Fruit fly (Drosophila melanogaster) whole organism, embryonic: Measurements from ENCODE around the gene GstT4.

Experiments
- ATbp ChIP-seq: fragments of 200-800 bp; sonication (Bioruptor generic); optimal IDR thresholded peaks from 2 replicates; lab custom pipeline; 2017; ENCODE audit warnings: missing biosample characterization, mild to moderate bottlenecking, missing genetic modification characterization, missing genetic modification reagents
- CG15073 ChIP-seq: fragments of 200-800 bp; sonication (Bioruptor generic); optimal IDR thresholded peaks from 2 replicates; lab custom pipeline; 2016; ENCODE audit warnings: missing biosample characterization, missing genetic modification characterization
- CG1832 ChIP-seq: fragments of 200-800 bp; sonication (Bioruptor generic); optimal IDR thresholded peaks from 2 replicates; lab custom pipeline; 2017; ENCODE audit warnings: missing biosample characterization, mild to moderate bottlenecking, missing genetic modification characterization, inconsistent platforms
- CG2875 ChIP-seq: fragments of 200-800 bp; sonication (Bioruptor generic); optimal IDR thresholded peaks from 2 replicates; lab custom pipeline; 2017; ENCODE audit warnings: missing biosample characterization, mild to moderate bottlenecking, missing genetic modification characterization, missing genetic modification reagents
- CG2889 ChIP-seq: fragments of 200-800 bp; sonication (Bioruptor generic); IDR thresholded peaks from 3 replicates; pipeline ENCODE4 v1.3.6; 2022; ENCODE audit warnings: missing biosample characterization, missing genetic modification characterization
- CG3065 ChIP-seq: fragments of 200-800 bp; sonication (Bioruptor generic); optimal IDR thresholded peaks from 2 replicates; lab custom pipeline; 2016; ENCODE audit warnings: missing biosample characterization, missing genetic modification characterization
- CG31224 ChIP-seq: fragments of 200-800 bp; sonication (Bioruptor generic); IDR thresholded peaks from 2 replicates; pipeline ENCODE4 v1.3.6; 2022; ENCODE audit warnings: missing biosample characterization, missing genetic modification characterization
- CG3995 ChIP-seq: fragments of 200-800 bp; sonication (Bioruptor generic); optimal IDR thresholded peaks from 3 replicates; lab custom pipeline; 2016; ENCODE audit warnings: missing biosample characterization, missing genetic modification characterization
- CG6272 ChIP-seq: fragments of 200-800 bp; sonication (Bioruptor generic); IDR thresholded peaks from 2 replicates; pipeline ENCODE4 v1.3.6; 2022; ENCODE audit warnings: missing biosample characterization, missing genetic modification characterization
- CG8359 ChIP-seq: fragments of 200-800 bp; sonication (Bioruptor generic); optimal IDR thresholded peaks from 2 replicates; lab custom pipeline; 2017; ENCODE audit warnings: missing biosample characterization, mild to moderate bottlenecking, missing genetic modification characterization, borderline replicate concordance
- CG9609 ChIP-seq: fragments of 200-800 bp; sonication (Bioruptor generic); optimal IDR thresholded peaks from 3 replicates; lab custom pipeline; 2016; ENCODE audit warnings: missing biosample characterization, missing genetic modification characterization
- CG9797 ChIP-seq: fragments of 200-800 bp; sonication (Bioruptor generic); optimal IDR thresholded peaks from 3 replicates; lab custom pipeline; 2018; ENCODE audit warnings: missing biosample characterization, mild to moderate bottlenecking, missing genetic modification characterization
- CoRest ChIP-seq: fragments of 200-800 bp; sonication (Bioruptor generic); optimal IDR thresholded peaks from 3 replicates; lab custom pipeline; 2018; ENCODE audit warnings: missing biosample characterization, mild to moderate bottlenecking, missing genetic modification characterization, moderate library complexity
- Dp ChIP-seq: fragments of 200-800 bp; sonication (Bioruptor generic); optimal IDR thresholded peaks from 2 replicates; lab custom pipeline; 2018; ENCODE audit warnings: missing biosample characterization, mild to moderate bottlenecking, missing genetic modification characterization, moderate library complexity
- Eip74EF ChIP-seq, 2 experiments: fragments of 200-800 bp in 1 of 2; fragments of >200 bp in 1 of 2; sonication (Bioruptor generic) in 1 of 2; optimal IDR thresholded peaks; 2 replicates each; lab custom pipeline; 2017 to 2019; ENCODE audit warnings: missing biosample characterization in 2 of 2, missing genetic modification characterization in 2 of 2, mild to moderate bottlenecking in 1 of 2, moderate library complexity in 1 of 2
- Ets65A ChIP-seq: fragments of 200-800 bp; sonication (Bioruptor generic); peaks from one replicate; lab custom pipeline; 2016; ENCODE audit warnings: missing biosample characterization, missing genetic modification characterization
- Hey ChIP-seq: fragments of 200-800 bp; sonication (Bioruptor generic); optimal IDR thresholded peaks from 3 replicates; lab custom pipeline; 2018; ENCODE audit warnings: missing biosample characterization, mild to moderate bottlenecking, missing genetic modification characterization
- Hmr ChIP-seq: fragments of 200-800 bp; sonication (Bioruptor generic); optimal IDR thresholded peaks from 3 replicates; lab custom pipeline; 2017; ENCODE audit warnings: mild to moderate bottlenecking, missing biosample characterization, missing genetic modification reagents, missing genetic modification characterization
- Hr51 ChIP-seq, 2 experiments: fragments of 200-800 bp; sonication (Bioruptor generic); optimal IDR thresholded peaks; 2 replicates in 1 of 2; 3 replicates in 1 of 2; lab custom pipeline; 2016 to 2018; ENCODE audit warnings: missing biosample characterization in 2 of 2, missing genetic modification characterization in 2 of 2, mild to moderate bottlenecking in 1 of 2, moderate library complexity in 1 of 2
- Lhr ChIP-seq: fragments of 200-800 bp; sonication (Bioruptor generic); optimal IDR thresholded peaks from 3 replicates; lab custom pipeline; 2017; ENCODE audit warnings: mild to moderate bottlenecking, missing biosample characterization, missing genetic modification reagents, missing genetic modification characterization
- NK7.1 ChIP-seq: fragments of 200-800 bp; sonication (Bioruptor generic); optimal IDR thresholded peaks from 3 replicates; lab custom pipeline; 2016; ENCODE audit warnings: missing biosample characterization, missing genetic modification characterization
- Pdp1 ChIP-seq, 2 experiments: fragments of 200-800 bp; sonication (Bioruptor generic); optimal IDR thresholded peaks; 3 replicates each; lab custom pipeline; 2016; ENCODE audit warnings: missing biosample characterization in 2 of 2, missing genetic modification characterization in 2 of 2, mild to moderate bottlenecking in 1 of 2, moderate library complexity in 1 of 2
- Side ChIP-seq: fragments of 200-800 bp; sonication (Bioruptor generic); optimal IDR thresholded peaks from 2 replicates; lab custom pipeline; 2016; ENCODE audit warnings: missing biosample characterization, missing genetic modification characterization
- Sin3A ChIP-seq: fragments of >200 bp; optimal IDR thresholded peaks from 2 replicates; lab custom pipeline; 2018
- ac ChIP-seq: fragments of 200-800 bp; sonication (Bioruptor generic); optimal IDR thresholded peaks from 3 replicates; lab custom pipeline; 2017; ENCODE audit warnings: missing biosample characterization, mild to moderate bottlenecking, missing genetic modification characterization
- ato ChIP-seq: fragments of 200-800 bp; sonication (Bioruptor generic); IDR thresholded peaks from 2 replicates; pipeline ENCODE4 v1.3.6; 2022; ENCODE audit warnings: missing biosample characterization, missing genetic modification characterization; ENCODE audit not compliant: partially characterized antibody
- br ChIP-seq: fragments of >200 bp; optimal IDR thresholded peaks from 2 replicates; lab custom pipeline; 2017
- bsh ChIP-seq, 2 experiments: fragments of 200-800 bp; sonication (Bioruptor generic); optimal IDR thresholded peaks; 2 replicates each; lab custom pipeline; 2017 to 2018; ENCODE audit warnings: mild to moderate bottlenecking in 2 of 2, missing biosample characterization in 2 of 2, missing genetic modification characterization in 2 of 2, moderate library complexity in 1 of 2
- crp ChIP-seq, 2 experiments: fragments of 200-800 bp; sonication (Bioruptor generic); optimal IDR thresholded peaks; 2 replicates in 1 of 2; 3 replicates in 1 of 2; lab custom pipeline; 2017; ENCODE audit warnings: missing biosample characterization in 2 of 2, missing genetic modification characterization in 2 of 2, mild to moderate bottlenecking in 1 of 2, moderate library complexity in 1 of 2
- eve ChIP-seq, 2 experiments: fragments of >200 bp; optimal IDR thresholded peaks; 2 replicates each; lab custom pipeline; 2017; ENCODE audit warnings: missing biosample characterization in 2 of 2, missing genetic modification characterization in 2 of 2
- gem ChIP-seq: fragments of 200-800 bp; sonication (Bioruptor generic); optimal IDR thresholded peaks from 2 replicates; lab custom pipeline; 2019; ENCODE audit warnings: missing biosample characterization, mild to moderate bottlenecking, missing genetic modification characterization, moderate library complexity
- grau ChIP-seq: fragments of 200-800 bp; optimal IDR thresholded peaks from 3 replicates; lab custom pipeline; 2019; ENCODE audit warnings: missing biosample characterization, mild to moderate bottlenecking, missing genetic modification characterization, moderate library complexity
- grn ChIP-seq: fragments of 200-800 bp; sonication (Bioruptor generic); optimal IDR thresholded peaks from 3 replicates; lab custom pipeline; 2017; ENCODE audit warnings: missing biosample characterization, missing genetic modification characterization
- insv ChIP-seq, 2 experiments: fragments of 200-800 bp; sonication (Bioruptor generic); optimal IDR thresholded peaks; 3 replicates each; lab custom pipeline; 2016 to 2018; ENCODE audit warnings: missing biosample characterization in 2 of 2, missing genetic modification characterization in 2 of 2
- klu ChIP-seq: fragments of 200-800 bp; sonication (Bioruptor generic); IDR thresholded peaks from 2 replicates; pipeline ENCODE4 v1.3.6; 2022; ENCODE audit warnings: missing biosample characterization, missing genetic modification characterization
- mld ChIP-seq: fragments of 200-800 bp; sonication (Bioruptor generic); IDR thresholded peaks from 3 replicates; pipeline ENCODE4 v1.3.6; 2022; ENCODE audit warnings: missing biosample characterization, missing genetic modification characterization; ENCODE audit not compliant: partially characterized antibody
- nom ChIP-seq: fragments of 200-800 bp; sonication (Bioruptor generic); optimal IDR thresholded peaks from 2 replicates; lab custom pipeline; 2017; ENCODE audit warnings: missing biosample characterization, missing genetic modification characterization, mild to moderate bottlenecking, moderate library complexity, missing genetic modification reagents
- pnt ChIP-seq: fragments of 200-800 bp; sonication (Bioruptor generic); optimal IDR thresholded peaks from 3 replicates; lab custom pipeline; 2016; ENCODE audit warnings: missing biosample characterization, missing genetic modification characterization
- ranshi ChIP-seq: fragments of 200-800 bp; sonication (Bioruptor generic); IDR thresholded peaks from 2 replicates; pipeline ENCODE4 v1.3.6; 2022; ENCODE audit warnings: missing biosample characterization, missing genetic modification characterization
- sim ChIP-seq: fragments of 200-800 bp; sonication (Bioruptor generic); IDR thresholded peaks from 2 replicates; pipeline ENCODE4 v1.3.6; 2022; ENCODE audit warnings: missing biosample characterization, missing genetic modification characterization
- ssp ChIP-seq: fragments of 200-800 bp; sonication (Bioruptor generic); IDR thresholded peaks from 2 replicates; pipeline ENCODE4 v1.3.6; 2022; ENCODE audit warnings: missing biosample characterization, missing genetic modification characterization
- stc ChIP-seq: fragments of 200-800 bp; sonication (Bioruptor generic); IDR thresholded peaks from 2 replicates; pipeline ENCODE4 v1.3.6; 2022; ENCODE audit warnings: missing biosample characterization, missing genetic modification characterization
- sug ChIP-seq: fragments of 200-800 bp; optimal IDR thresholded peaks from 2 replicates; lab custom pipeline; 2019; ENCODE audit warnings: missing biosample characterization, mild to moderate bottlenecking, missing genetic modification characterization, moderate library complexity
- tgo ChIP-seq: fragments of 200-800 bp; sonication (Bioruptor generic); IDR thresholded peaks from 3 replicates; pipeline ENCODE4 v1.3.6; 2022; ENCODE audit warnings: missing biosample characterization, missing genetic modification characterization
- usp ChIP-seq: fragments of >200 bp; optimal IDR thresholded peaks from 2 replicates; lab custom pipeline; 2017; ENCODE audit warnings: missing biosample characterization, missing genetic modification characterization
- vvl ChIP-seq: fragments of 200-800 bp; sonication (Bioruptor generic); IDR thresholded peaks from 2 replicates; pipeline ENCODE4 v1.3.6; 2022; ENCODE audit warnings: missing biosample characterization, missing genetic modification characterization

Gene GstT4

dm6 chrX:13371704-13372049 lies 32.9 kb upstream of the GstT4 start (continued):
- TF ChIP-seq CG9797 (no peak), insv (GFP tag; optimal IDR thresholded peaks at IDR 0.05; lab: Kevin White, UChicago) (peak in 1 of 2 experiments; percentile 20), sim (GFP tag; lab: Robert Waterston, UW) (no peak), tgo (GFP tag; lab: Robert Waterston, UW) (no peak), Hey (no peak), sug (tag; lab: Kevin White, UChicago) (peak; percentile 65), CG3995 (GFP tag; lab: Kevin White, UChicago) (no peak), eve (GFP tag; optimal IDR thresholded peaks at IDR 0.05; lab: Kevin White, UChicago) (peak in 1 of 2 experiments; percentile 9), CG2875 (GFP tag; lab: Kevin White, UChicago) (no peak), crp (GFP tag; optimal IDR thresholded peaks at IDR 0.05; lab: Kevin White, UChicago) (no peak), CG15073 (no peak), vvl (GFP tag; lab: Robert Waterston, UW) (no peak), br (no peak), Eip74EF (GFP tag; optimal IDR thresholded peaks at IDR 0.05; lab: Kevin White, UChicago) (no peak), Pdp1 (GFP tag; optimal IDR thresholded peaks at IDR 0.05; lab: Kevin White, UChicago) (peak in 1 of 2 experiments; percentile 46), CoRest (tag; lab: Kevin White, UChicago) (no peak), Hmr (GFP tag; lab: Kevin White, UChicago) (no peak), usp (no peak), ato (GFP tag; lab: Robert Waterston, UW) (no peak), mld (GFP tag; lab: Robert Waterston, UW) (no peak), grn (GFP tag; lab: Kevin White, UChicago) (peak; percentile 2), Ets65A (GFP tag; lab: Kevin White, UChicago) (no peak), CG9609 (GFP tag; lab: Kevin White, UChicago) (no peak)

dm6 chrX:13372512-13372911 lies 32.0 kb upstream of the GstT4 start:
- TF ChIP-seq CG6272 (GFP tag; lab: Robert Waterston, UW) (no peak), sug (tag; lab: Kevin White, UChicago) (peak; percentile 4), CG1832 (no peak), nom (GFP tag; lab: Kevin White, UChicago) (peak; percentile 35), Pdp1 (GFP tag; optimal IDR thresholded peaks at IDR 0.05; lab: Kevin White, UChicago) (peak in 1 of 2 experiments; percentile 67), ssp (GFP tag; lab: Robert Waterston, UW) (no peak)

dm6 chrX:13373239-13374153 lies 31.1 kb upstream of the GstT4 start:
- TF ChIP-seq ac (GFP tag; lab: Kevin White, UChicago) (peak; percentile 29), klu (GFP tag; lab: Robert Waterston, UW) (peak; percentile 51; the same call in 1 of the 2 replicates), pnt (no peak), bsh (GFP tag; optimal IDR thresholded peaks at IDR 0.05; lab: Kevin White, UChicago) (peak; percentile 68 to 90), insv (GFP tag; optimal IDR thresholded peaks at IDR 0.05; lab: Kevin White, UChicago) (peak in 1 of 2 experiments; percentile 50), ATbp (peak; percentile 82), Lhr (GFP tag; lab: Kevin White, UChicago) (peak; percentile 53), ranshi (GFP tag; lab: Robert Waterston, UW) (peak; percentile 74), CG31224 (GFP tag; lab: Robert Waterston, UW) (peak; percentile 69), grau (tag; lab: Kevin White, UChicago) (peak; percentile 88), NK7.1 (GFP tag; lab: Kevin White, UChicago) (no peak), CG8359 (GFP tag; lab: Kevin White, UChicago) (no peak), gem (tag; lab: Kevin White, UChicago) (peak; percentile 94), CG3065 (GFP tag; lab: Kevin White, UChicago) (peak; percentile 40), Side (GFP tag; lab: Kevin White, UChicago) (no peak), CG2889 (GFP tag; lab: Robert Waterston, UW) (0 out of 3 replicates have a peak, but pooled peaks have one; percentile 71), Sin3A (lab: Kevin White, UChicago) (no peak), Dp (GFP tag; lab: Kevin White, UChicago) (peak; percentile 79), stc (GFP tag; lab: Robert Waterston, UW) (peak; percentile 81), Hr51 (GFP tag; optimal IDR thresholded peaks at IDR 0.05; lab: Kevin White, UChicago) (peak; percentile 34 to 91)
